Fruit fly (Drosophila melanogaster) whole organism, pupa: ENCODE results near the gene Sec71.

Source experiments
- CG10348 ChIP-seq: fragments of 200-800 bp; sonication (Bioruptor generic); IDR thresholded peaks from 2 replicates; pipeline ENCODE4 v1.3.6; 2022; ENCODE audit warnings: missing biosample characterization, missing genetic modification characterization
- CG12605 ChIP-seq: fragments of 200-800 bp; sonication (Bioruptor generic); IDR thresholded peaks from 2 replicates; pipeline ENCODE4 v1.3.6; 2022; ENCODE audit warnings: missing biosample characterization, missing genetic modification characterization
- CG13204 ChIP-seq: fragments of 200-800 bp; sonication (Bioruptor generic); optimal IDR thresholded peaks from 2 replicates; lab custom pipeline; 2018; ENCODE audit warnings: missing biosample characterization, mild to moderate bottlenecking, missing genetic modification characterization, moderate library complexity
- CG14655 ChIP-seq: fragments of 200-800 bp; sonication (Bioruptor generic); optimal IDR thresholded peaks from 3 replicates; lab custom pipeline; 2017; ENCODE audit warnings: mild to moderate bottlenecking, missing biosample characterization, missing genetic modification reagents, missing genetic modification characterization
- CG15710 ChIP-seq: fragments of 200-800 bp; sonication (Bioruptor generic); optimal IDR thresholded peaks from 2 replicates; lab custom pipeline; 2018; ENCODE audit warnings: missing biosample characterization, mild to moderate bottlenecking, missing genetic modification characterization, moderate library complexity
- CG17806 ChIP-seq: fragments of 200-800 bp; sonication (Bioruptor generic); optimal IDR thresholded peaks from 2 replicates; lab custom pipeline; 2018; ENCODE audit warnings: missing biosample characterization, mild to moderate bottlenecking, missing genetic modification characterization, moderate library complexity
- CG32121 ChIP-seq: fragments of 200-800 bp; sonication (Bioruptor generic); IDR thresholded peaks from 2 replicates; pipeline ENCODE4 v1.3.6; 2022; ENCODE audit warnings: missing biosample characterization, missing genetic modification characterization
- CG34367 ChIP-seq: fragments of 200-800 bp; sonication (Bioruptor generic); optimal IDR thresholded peaks from 2 replicates; lab custom pipeline; 2018; ENCODE audit warnings: missing biosample characterization, mild to moderate bottlenecking, missing genetic modification characterization
- CG4496 ChIP-seq: fragments of 200-800 bp; sonication (Bioruptor generic); IDR thresholded peaks from 3 replicates; pipeline ENCODE4 v1.3.6; 2022; ENCODE audit warnings: missing biosample characterization, missing genetic modification characterization
- CG8159 ChIP-seq: fragments of 200-800 bp; sonication (Bioruptor generic); optimal IDR thresholded peaks from 3 replicates; lab custom pipeline; 2018; ENCODE audit warnings: missing biosample characterization, mild to moderate bottlenecking, missing genetic modification characterization, moderate library complexity
- CG8301 ChIP-seq: fragments of 200-800 bp; sonication (Bioruptor generic); optimal IDR thresholded peaks from 2 replicates; lab custom pipeline; 2018; ENCODE audit warnings: missing biosample characterization, mild to moderate bottlenecking, missing genetic modification characterization
- CG9948 ChIP-seq: fragments of 200-800 bp; sonication (Bioruptor generic); optimal IDR thresholded peaks from 2 replicates; lab custom pipeline; 2018; ENCODE audit warnings: missing biosample characterization, mild to moderate bottlenecking, missing genetic modification characterization, moderate library complexity
- D1 ChIP-seq: fragments of 200-800 bp; sonication (Bioruptor generic); optimal IDR thresholded peaks from 2 replicates; lab custom pipeline; 2018; ENCODE audit warnings: missing biosample characterization, mild to moderate bottlenecking, missing genetic modification characterization, moderate library complexity
- EcR ChIP-seq: fragments of 200-800 bp; sonication (Bioruptor generic); optimal IDR thresholded peaks from 3 replicates; lab custom pipeline; 2019; ENCODE audit warnings: missing biosample characterization, missing genetic modification characterization, mild to moderate bottlenecking, moderate library complexity, missing genetic modification reagents
- Ets98B ChIP-seq: fragments of 200-800 bp; sonication (Bioruptor generic); IDR thresholded peaks from 2 replicates; pipeline ENCODE4 v1.3.6; 2022; ENCODE audit warnings: missing biosample characterization, missing genetic modification characterization
- Pif1A ChIP-seq: fragments of 200-800 bp; sonication (Bioruptor generic); optimal IDR thresholded peaks from 3 replicates; lab custom pipeline; 2016; ENCODE audit warnings: missing biosample characterization, missing genetic modification characterization
- Pif1B ChIP-seq: fragments of 200-800 bp; sonication (Bioruptor generic); optimal IDR thresholded peaks from 3 replicates; lab custom pipeline; 2016; ENCODE audit warnings: missing biosample characterization, missing genetic modification characterization
- Snoo ChIP-seq: fragments of 200-800 bp; sonication (Bioruptor generic); optimal IDR thresholded peaks from 3 replicates; lab custom pipeline; 2017; ENCODE audit warnings: missing biosample characterization, mild to moderate bottlenecking, missing genetic modification characterization, inconsistent platforms
- fd96Ca ChIP-seq: fragments of 200-800 bp; sonication (Bioruptor generic); IDR thresholded peaks from 3 replicates; pipeline ENCODE4 v1.3.6; 2022; ENCODE audit warnings: missing biosample characterization, missing genetic modification characterization
- gl ChIP-seq: fragments of 200-800 bp; sonication (Bioruptor generic); optimal IDR thresholded peaks from 2 replicates; lab custom pipeline; 2018; ENCODE audit warnings: missing biosample characterization, mild to moderate bottlenecking, missing genetic modification characterization
- rn ChIP-seq: fragments of 200-800 bp; sonication (Bioruptor generic); IDR thresholded peaks from 2 replicates; pipeline ENCODE4 v1.3.6; 2022; ENCODE audit warnings: missing biosample characterization, missing genetic modification characterization

The Sec71 gene

DNA sequence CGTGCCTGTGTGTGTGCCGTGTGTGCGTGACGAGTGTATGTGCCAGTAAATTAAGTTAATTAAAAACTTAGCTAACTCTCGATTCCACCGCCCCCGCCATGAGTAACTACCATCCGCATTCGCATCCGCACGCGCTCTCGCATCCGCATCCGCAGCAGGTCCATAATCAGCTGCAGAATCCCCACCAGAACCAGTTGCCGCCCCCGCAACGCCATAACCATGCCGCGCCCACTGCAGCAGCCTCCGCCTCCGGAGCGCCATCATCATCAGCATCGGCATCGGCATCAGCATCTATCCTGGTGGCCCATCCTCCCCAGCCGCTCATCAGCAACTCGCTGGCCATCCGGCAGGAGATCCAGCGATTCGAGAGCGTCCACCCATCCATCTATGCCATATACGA, 42.6 kb downstream of the Sec71 start:
- TF ChIP-seq CG4496 (GFP tag; lab: Robert Waterston, UW) (no peak), CG12605 (GFP tag; lab: Robert Waterston, UW) (no peak), Snoo (no peak), CG15710 (tag; lab: Kevin White, UChicago) (no peak), CG14655 (GFP tag; lab: Kevin White, UChicago) (no peak), EcR (GFP tag; lab: Kevin White, UChicago) (no peak)

DNA sequence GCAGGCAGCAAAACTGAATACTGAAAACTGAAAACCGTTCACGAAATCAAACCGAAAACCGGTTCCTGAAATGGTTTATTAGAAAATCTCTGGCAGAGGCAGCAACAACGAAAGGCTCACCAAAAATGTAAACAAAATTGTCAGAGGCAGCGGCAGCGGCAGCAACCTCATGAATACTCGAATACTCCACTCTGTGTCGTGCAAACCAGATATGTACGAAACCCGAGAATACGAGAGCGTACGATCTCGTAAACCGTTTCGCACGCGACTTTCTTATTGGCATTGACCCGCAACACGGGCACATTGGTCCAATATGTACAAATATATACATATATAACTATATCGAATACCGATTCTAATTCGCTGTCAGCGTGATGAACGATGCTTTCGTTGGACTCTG, 44.3 kb downstream of the Sec71 start:
- TF ChIP-seq rn (no peak), fd96Ca (no peak), Snoo (no peak), CG15710 (tag; lab: Kevin White, UChicago) (no peak), Ets98B (no peak), CG9948 (tag; lab: Kevin White, UChicago) (no peak), CG32121 (GFP tag; lab: Robert Waterston, UW) (no peak), CG14655 (GFP tag; lab: Kevin White, UChicago) (no peak), CG8301 (tag; lab: Kevin White, UChicago) (no peak), CG4496 (GFP tag; lab: Robert Waterston, UW) (no peak), CG10348 (no peak), CG12605 (GFP tag; lab: Robert Waterston, UW) (no peak), CG34367 (tag; lab: Kevin White, UChicago) (no peak), CG17806 (tag; lab: Kevin White, UChicago) (no peak), EcR (GFP tag; lab: Kevin White, UChicago) (no peak), CG13204 (GFP tag; lab: Kevin White, UChicago) (no peak), CG8159 (tag; lab: Kevin White, UChicago) (no peak), gl (no peak), D1 (tag; lab: Kevin White, UChicago) (no peak)

DNA sequence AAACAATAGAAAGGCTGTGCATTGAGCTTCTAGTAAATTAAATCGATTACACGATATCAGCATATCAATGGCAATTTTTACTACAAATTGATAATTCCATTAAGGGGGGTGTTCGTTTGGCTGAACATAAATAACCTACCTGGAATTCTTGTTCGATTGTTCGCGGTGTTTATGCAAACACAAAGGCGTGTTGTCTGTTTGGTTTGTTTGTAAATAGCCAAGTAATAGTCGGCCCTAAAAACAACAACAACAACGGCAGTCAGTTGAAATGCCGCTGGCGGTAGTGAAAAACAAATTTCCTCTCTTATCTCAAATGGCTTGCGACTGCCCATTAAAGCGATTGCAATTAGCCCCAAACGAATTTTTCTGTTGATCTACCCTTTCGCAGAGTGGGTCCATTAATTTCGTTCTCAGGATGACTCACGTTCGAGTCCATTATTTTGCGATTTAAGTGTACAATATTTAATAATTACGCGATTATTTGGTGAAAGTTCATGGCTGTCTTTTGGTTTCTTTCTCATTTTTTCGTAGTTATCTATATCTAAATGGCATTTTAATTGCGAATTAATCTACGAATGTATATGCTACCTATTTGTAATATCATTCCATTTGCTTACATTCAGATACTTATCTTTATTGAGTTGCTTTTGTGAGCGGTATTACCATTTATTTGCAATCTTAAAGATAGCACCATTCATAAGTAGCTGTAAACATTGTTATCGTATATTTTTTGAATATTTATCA, 45.5 kb downstream of the Sec71 start:
- TF ChIP-seq fd96Ca (no peak), CG17806 (tag; lab: Kevin White, UChicago) (no peak), Pif1B (GFP tag; lab: Kevin White, UChicago) (no peak), Snoo (no peak), CG34367 (tag; lab: Kevin White, UChicago) (no peak), CG8301 (tag; lab: Kevin White, UChicago) (no peak), CG14655 (GFP tag; lab: Kevin White, UChicago) (no peak), D1 (tag; lab: Kevin White, UChicago) (no peak), Pif1A (no peak), CG8159 (tag; lab: Kevin White, UChicago) (no peak), CG12605 (GFP tag; lab: Robert Waterston, UW) (no peak), Ets98B (no peak)

DNA sequence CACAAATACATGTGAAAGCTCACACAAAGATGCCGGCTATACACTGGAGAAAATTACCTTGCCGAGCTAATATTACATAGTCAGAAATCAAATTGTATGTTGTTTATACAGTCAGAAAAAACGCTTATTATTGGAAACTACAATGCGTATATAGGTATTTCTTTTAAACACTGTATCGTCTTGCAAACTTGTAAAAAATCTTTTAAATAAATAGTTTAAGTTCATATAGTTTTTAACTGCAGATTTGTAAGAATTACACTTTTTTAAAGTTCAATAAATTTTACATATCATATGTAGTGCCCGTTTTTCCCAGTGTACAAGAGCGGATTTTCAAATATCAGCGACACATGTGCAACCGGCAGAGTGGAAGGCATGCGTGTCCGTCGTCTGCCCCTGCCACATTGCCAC, 46.4 kb downstream of the Sec71 start:
- TF ChIP-seq rn: peak; percentile 48; the same call in 1 of the 2 replicates
- peak; percentile 91 for TF ChIP-seq Snoo
- peak; percentile 81 for TF ChIP-seq CG17806 (tag; lab: Kevin White, UChicago)
- peak; percentile 56 for TF ChIP-seq CG12605 (GFP tag; lab: Robert Waterston, UW)
- TF ChIP-seq CG15710 (tag; lab: Kevin White, UChicago): peak; percentile 83
- peak; percentile 40 for TF ChIP-seq gl
- TF ChIP-seq EcR (GFP tag; lab: Kevin White, UChicago): no peak
- TF ChIP-seq D1 (tag; lab: Kevin White, UChicago): peak; percentile 82
- TF ChIP-seq CG8159 (tag; lab: Kevin White, UChicago): peak; percentile 86
- TF ChIP-seq CG8301 (tag; lab: Kevin White, UChicago): peak; percentile 88
- peak; percentile 76 for TF ChIP-seq CG34367 (tag; lab: Kevin White, UChicago)
- TF ChIP-seq CG9948 (tag; lab: Kevin White, UChicago): peak; percentile 88
- peak; percentile 83 for TF ChIP-seq Pif1A
- TF ChIP-seq CG32121 (GFP tag; lab: Robert Waterston, UW): peak; percentile 90
- TF ChIP-seq Ets98B: peak; percentile 80
- TF ChIP-seq CG13204 (GFP tag; lab: Kevin White, UChicago): peak; percentile 46
- TF ChIP-seq Pif1B (GFP tag; lab: Kevin White, UChicago): peak; percentile 76
- TF ChIP-seq CG14655 (GFP tag; lab: Kevin White, UChicago): peak; percentile 92
- peak; percentile 86 for TF ChIP-seq CG4496 (GFP tag; lab: Robert Waterston, UW)
- no peak; the same call in 2 of the 3 replicates for TF ChIP-seq fd96Ca
- 0 out of 2 replicates have a peak, but pooled peaks have one; percentile 16 for TF ChIP-seq CG10348

DNA sequence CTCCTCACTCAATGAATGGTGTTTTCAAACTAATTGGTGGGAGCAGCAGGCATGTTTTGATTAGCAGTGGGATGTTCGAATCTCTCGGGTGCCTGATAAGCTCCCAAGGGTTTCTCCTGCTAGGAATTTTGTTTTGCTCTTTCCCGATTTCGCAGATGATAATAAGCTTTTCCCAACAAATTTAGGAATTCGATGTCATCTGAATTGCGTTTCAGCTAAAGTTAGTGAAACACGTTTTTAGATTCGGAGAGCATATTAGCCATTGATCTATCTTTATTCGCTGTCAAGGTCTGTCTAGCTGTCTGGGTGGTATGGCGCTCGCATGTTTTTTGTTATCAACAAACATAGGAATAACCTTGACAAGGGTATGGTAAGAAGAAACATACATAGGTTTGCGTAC, 48.2 kb downstream of the Sec71 start, which contains the start of gene CG33307:
Gene CG33307 (minus strand): TSS at position 13 of the 400 bp plus-strand sequence.
- TF ChIP-seq rn (no peak), CG8301 (tag; lab: Kevin White, UChicago) (no peak), CG17806 (tag; lab: Kevin White, UChicago) (no peak), CG9948 (tag; lab: Kevin White, UChicago) (no peak), CG14655 (GFP tag; lab: Kevin White, UChicago) (no peak), CG8159 (tag; lab: Kevin White, UChicago) (no peak), EcR (GFP tag; lab: Kevin White, UChicago) (no peak), CG15710 (tag; lab: Kevin White, UChicago) (no peak), CG32121 (GFP tag; lab: Robert Waterston, UW) (no peak), Snoo (no peak)
